Fruit fly (Drosophila melanogaster) whole organism, embryonic: Measurements from ENCODE around the gene CG7627.

Experiments used
- Atf-2 ChIP-seq: fragments of 200-800 bp; sonication (Bioruptor generic); optimal IDR thresholded peaks from 2 replicates; lab custom pipeline; 2016; ENCODE audit warnings: missing biosample characterization, missing genetic modification characterization
- CG10147 ChIP-seq: fragments of 200-800 bp; sonication (Bioruptor generic); optimal IDR thresholded peaks from 2 replicates; lab custom pipeline; 2019; ENCODE audit warnings: missing biosample characterization, mild to moderate bottlenecking, missing genetic modification characterization, moderate library complexity
- CG10209 ChIP-seq: fragments of 200-800 bp; sonication (Bioruptor generic); optimal IDR thresholded peaks from 3 replicates; lab custom pipeline; 2017; ENCODE audit warnings: missing biosample characterization, mild to moderate bottlenecking, missing genetic modification characterization, missing genetic modification reagents
- CG10267 ChIP-seq: fragments of 200-800 bp; sonication (Bioruptor generic); optimal IDR thresholded peaks from 2 replicates; lab custom pipeline; 2018; ENCODE audit warnings: missing biosample characterization, mild to moderate bottlenecking, missing genetic modification characterization, moderate library complexity
- CG11398 ChIP-seq: fragments of 200-800 bp; sonication (Bioruptor generic); optimal IDR thresholded peaks from 2 replicates; lab custom pipeline; 2016; ENCODE audit warnings: missing biosample characterization, missing genetic modification characterization
- CG11504 ChIP-seq: fragments of 200-800 bp; sonication (Bioruptor generic); optimal IDR thresholded peaks from 3 replicates; lab custom pipeline; 2019; ENCODE audit warnings: missing biosample characterization, mild to moderate bottlenecking, missing genetic modification characterization, moderate library complexity
- CG11723 ChIP-seq: fragments of 200-800 bp; sonication (Bioruptor generic); optimal IDR thresholded peaks from 2 replicates; lab custom pipeline; 2017; ENCODE audit warnings: missing biosample characterization, mild to moderate bottlenecking, missing genetic modification characterization
- CG14014 ChIP-seq: fragments of 200-800 bp; sonication (Bioruptor generic); IDR thresholded peaks from 2 replicates; pipeline ENCODE4 v1.3.6; 2022; ENCODE audit warnings: missing biosample characterization, missing genetic modification characterization
- CG17361 ChIP-seq: fragments of 200-800 bp; sonication (Bioruptor generic); IDR thresholded peaks from 3 replicates; pipeline ENCODE4 v1.3.6; 2022; ENCODE audit warnings: missing biosample characterization, missing genetic modification characterization
- CG18764 ChIP-seq: fragments of 200-800 bp; sonication (Bioruptor generic); optimal IDR thresholded peaks from 3 replicates; lab custom pipeline; 2016; ENCODE audit warnings: missing biosample characterization, missing genetic modification characterization
- CG2116 ChIP-seq: fragments of 200-800 bp; sonication (Bioruptor generic); optimal IDR thresholded peaks from 3 replicates; lab custom pipeline; 2018; ENCODE audit warnings: missing biosample characterization, mild to moderate bottlenecking, missing genetic modification characterization
- CG3065 ChIP-seq: fragments of 200-800 bp; sonication (Bioruptor generic); optimal IDR thresholded peaks from 2 replicates; lab custom pipeline; 2016; ENCODE audit warnings: missing biosample characterization, missing genetic modification characterization
- CG3281 ChIP-seq: fragments of 200-800 bp; sonication (Bioruptor generic); optimal IDR thresholded peaks from 3 replicates; lab custom pipeline; 2017; ENCODE audit warnings: missing biosample characterization, mild to moderate bottlenecking, missing genetic modification characterization
- CG3847 ChIP-seq: fragments of 200-800 bp; sonication (Bioruptor generic); IDR thresholded peaks from 2 replicates; pipeline ENCODE4 v1.3.6; 2022; ENCODE audit warnings: missing biosample characterization, missing genetic modification characterization
- CG4328 ChIP-seq: fragments of 200-800 bp; sonication (Bioruptor generic); optimal IDR thresholded peaks from 3 replicates; lab custom pipeline; 2017; ENCODE audit warnings: missing biosample characterization, missing genetic modification reagents, missing genetic modification characterization
- CG5245 ChIP-seq: fragments of 200-800 bp; sonication (Bioruptor generic); optimal IDR thresholded peaks from 3 replicates; lab custom pipeline; 2016; ENCODE audit warnings: missing biosample characterization, missing genetic modification characterization
- CG6689 ChIP-seq: fragments of 200-800 bp; sonication (Bioruptor generic); IDR thresholded peaks from 2 replicates; pipeline ENCODE4 v1.3.6; 2022; ENCODE audit warnings: missing biosample characterization, missing genetic modification characterization
- CG6813 ChIP-seq: fragments of 200-800 bp; sonication (Bioruptor generic); optimal IDR thresholded peaks from 2 replicates; lab custom pipeline; 2017; ENCODE audit warnings: missing biosample characterization, missing genetic modification characterization, mild to moderate bottlenecking, moderate library complexity, missing genetic modification reagents
- CG7963 ChIP-seq: fragments of 200-800 bp; sonication (Bioruptor generic); IDR thresholded peaks from 3 replicates; pipeline ENCODE4 v1.3.6; 2022; ENCODE audit warnings: missing biosample characterization, missing genetic modification characterization; ENCODE audit not compliant: partially characterized antibody
- CG8765 ChIP-seq: fragments of 200-800 bp; sonication (Bioruptor generic); IDR thresholded peaks from 2 replicates; pipeline ENCODE4 v1.3.6; 2022; ENCODE audit warnings: missing biosample characterization, missing genetic modification characterization
- CG9817 ChIP-seq: fragments of 200-800 bp; sonication (Bioruptor generic); optimal IDR thresholded peaks from 2 replicates; lab custom pipeline; 2018; ENCODE audit warnings: missing biosample characterization, mild to moderate bottlenecking, missing genetic modification characterization, moderate library complexity
- Drgx ChIP-seq: fragments of 200-800 bp; sonication (Bioruptor generic); IDR thresholded peaks from 2 replicates; pipeline ENCODE4 v1.3.6; 2022; ENCODE audit warnings: missing biosample characterization, missing genetic modification characterization
- Fer3 ChIP-seq: fragments of 200-800 bp; sonication (Bioruptor generic); optimal IDR thresholded peaks from 2 replicates; lab custom pipeline; 2018; ENCODE audit warnings: missing biosample characterization, mild to moderate bottlenecking, missing genetic modification characterization, moderate library complexity
- H15 ChIP-seq: fragments of 200-800 bp; sonication (Bioruptor generic); IDR thresholded peaks from 3 replicates; pipeline ENCODE4 v1.3.6; 2022; ENCODE audit warnings: missing biosample characterization, missing genetic modification characterization
- HHEX ChIP-seq: fragments of 200-800 bp; sonication (Bioruptor generic); optimal IDR thresholded peaks from 3 replicates; lab custom pipeline; 2017; ENCODE audit warnings: missing biosample characterization, mild to moderate bottlenecking, missing genetic modification characterization, missing genetic modification reagents
- HLH54F ChIP-seq: fragments of 200-800 bp; sonication (Bioruptor generic); optimal IDR thresholded peaks from 3 replicates; lab custom pipeline; 2016; ENCODE audit warnings: missing biosample characterization, missing genetic modification characterization
- Lpt ChIP-seq: fragments of >200 bp; optimal IDR thresholded peaks from 2 replicates; lab custom pipeline; 2018; ENCODE audit warnings: missing biosample characterization, missing genetic modification characterization
- NC2α ChIP-seq: fragments of 200-800 bp; sonication (Bioruptor generic); optimal IDR thresholded peaks from 2 replicates; lab custom pipeline; 2016; ENCODE audit warnings: missing biosample characterization, missing genetic modification characterization
- Nf-YA ChIP-seq: fragments of 200-800 bp; sonication (Bioruptor generic); IDR thresholded peaks from 2 replicates; pipeline ENCODE4 v1.3.6; 2022; ENCODE audit warnings: missing biosample characterization, missing genetic modification characterization
- Sox102F ChIP-seq: fragments of 200-800 bp; sonication (Bioruptor generic); optimal IDR thresholded peaks from 2 replicates; lab custom pipeline; 2018; ENCODE audit warnings: missing biosample characterization, mild to moderate bottlenecking, missing genetic modification characterization, moderate library complexity
- Sry-δ ChIP-seq: fragments of 200-800 bp; sonication (Bioruptor generic); optimal IDR thresholded peaks from 2 replicates; lab custom pipeline; 2016; ENCODE audit warnings: missing biosample characterization, missing genetic modification characterization
- Ssrp ChIP-seq: fragments of 200-800 bp; sonication (Bioruptor generic); optimal IDR thresholded peaks from 2 replicates; lab custom pipeline; 2018; ENCODE audit warnings: missing biosample characterization, mild to moderate bottlenecking, missing genetic modification characterization, moderate library complexity
- Stat92E ChIP-seq, 3 experiments: fragments of >200 bp in 2 of 3; fragments of 200-800 bp in 1 of 3; sonication (Bioruptor generic) in 1 of 3; optimal IDR thresholded peaks; 2 replicates each; lab custom pipeline; 2017 to 2019; ENCODE audit warnings: missing biosample characterization in 3 of 3, missing genetic modification characterization in 3 of 3, mild to moderate bottlenecking in 1 of 3, moderate library complexity in 1 of 3
- Vsx1 ChIP-seq: fragments of 200-800 bp; sonication (Bioruptor generic); optimal IDR thresholded peaks from 2 replicates; lab custom pipeline; 2017; ENCODE audit warnings: missing biosample characterization, mild to moderate bottlenecking, missing genetic modification characterization, missing genetic modification reagents
- caup ChIP-seq: fragments of 200-800 bp; sonication (Bioruptor generic); optimal IDR thresholded peaks from 3 replicates; lab custom pipeline; 2017; ENCODE audit warnings: missing biosample characterization, mild to moderate bottlenecking, missing genetic modification characterization, moderate library complexity; ENCODE audit not compliant: severe bottlenecking
- dan ChIP-seq: fragments of 200-800 bp; sonication (Bioruptor generic); IDR thresholded peaks from 2 replicates; pipeline ENCODE4 v1.3.6; 2022; ENCODE audit warnings: missing biosample characterization, missing genetic modification characterization
- disco-r ChIP-seq: fragments of 200-800 bp; sonication (Bioruptor generic); optimal IDR thresholded peaks from 2 replicates; lab custom pipeline; 2016; ENCODE audit warnings: missing biosample characterization, missing genetic modification characterization
- dpn ChIP-seq, 2 experiments: fragments of 200-800 bp; sonication (Bioruptor generic); optimal IDR thresholded peaks; 3 replicates each; lab custom pipeline; 2016; ENCODE audit warnings: missing biosample characterization in 2 of 2, missing genetic modification characterization in 2 of 2
- exex ChIP-seq: fragments of 200-800 bp; sonication (Bioruptor generic); optimal IDR thresholded peaks from 4 replicates; lab custom pipeline; 2018; ENCODE audit warnings: missing biosample characterization, mild to moderate bottlenecking, missing genetic modification characterization, moderate library complexity
- gcm2 ChIP-seq: fragments of 200-800 bp; sonication (Bioruptor generic); optimal IDR thresholded peaks from 2 replicates; lab custom pipeline; 2016; ENCODE audit warnings: missing biosample characterization, missing genetic modification characterization
- kah ChIP-seq: fragments of 200-800 bp; sonication (Bioruptor generic); optimal IDR thresholded peaks from 2 replicates; lab custom pipeline; 2018; ENCODE audit warnings: missing biosample characterization, mild to moderate bottlenecking, missing genetic modification characterization
- kay ChIP-seq: fragments of 200-800 bp; sonication (Bioruptor generic); optimal IDR thresholded peaks from 2 replicates; lab custom pipeline; 2016; ENCODE audit warnings: missing biosample characterization, missing genetic modification characterization
- mirr ChIP-seq: fragments of 200-800 bp; sonication (Bioruptor generic); optimal IDR thresholded peaks from 3 replicates; lab custom pipeline; 2018; ENCODE audit warnings: missing biosample characterization, mild to moderate bottlenecking, missing genetic modification characterization
- pros ChIP-seq: fragments of 200-800 bp; sonication (Bioruptor generic); optimal IDR thresholded peaks from 3 replicates; lab custom pipeline; 2019; ENCODE audit warnings: missing biosample characterization, mild to moderate bottlenecking, missing genetic modification characterization, moderate library complexity
- sisA ChIP-seq: fragments of 200-800 bp; sonication (Bioruptor generic); IDR thresholded peaks from 2 replicates; pipeline ENCODE4 v1.3.6; 2022; ENCODE audit warnings: missing biosample characterization, missing genetic modification characterization
- so ChIP-seq: fragments of 200-800 bp; sonication (Bioruptor generic); IDR thresholded peaks from 3 replicates; pipeline ENCODE4 v1.3.6; 2022; ENCODE audit warnings: missing biosample characterization, missing genetic modification characterization
- sug ChIP-seq: fragments of 200-800 bp; optimal IDR thresholded peaks from 2 replicates; lab custom pipeline; 2019; ENCODE audit warnings: missing biosample characterization, mild to moderate bottlenecking, missing genetic modification characterization, moderate library complexity
- zf30C ChIP-seq: fragments of 200-800 bp; sonication (Bioruptor generic); optimal IDR thresholded peaks from 3 replicates; lab custom pipeline; 2018; ENCODE audit warnings: missing biosample characterization, mild to moderate bottlenecking, missing genetic modification characterization

The CG7627 gene

dm6 chr2L:8365701-8366643, 3.7 kb upstream of the CG7627 start, which contains the start of gene Pp2A-29B (continued):
- TF ChIP-seq CG10267 (tag; lab: Kevin White, UChicago) (peak; percentile 62), Stat92E (GFP tag; optimal IDR thresholded peaks at IDR 0.05; lab: Kevin White, UChicago) (peak in 1 of 3 experiments; percentile 14), CG10209 (GFP tag; lab: Kevin White, UChicago) (no peak), exex (tag; lab: Kevin White, UChicago) (peak; percentile 35), CG3065 (GFP tag; lab: Kevin White, UChicago) (no peak), CG17361 (peak; percentile 67; the same call in 2 of the 3 replicates), disco-r (no peak), dpn (GFP tag; optimal IDR thresholded peaks at IDR 0.05; lab: Kevin White, UChicago) (peak in 1 of 2 experiments; percentile 17), H15 (GFP tag; lab: Robert Waterston, UW) (no peak), Sry-δ (peak; percentile 92), CG11723 (GFP tag; lab: Kevin White, UChicago) (no peak), CG11504 (peak; percentile 56), CG7963 (GFP tag; lab: Robert Waterston, UW) (peak; percentile 95), Lpt (GFP tag; lab: Kevin White, UChicago) (no peak), kay (GFP tag; lab: Kevin White, UChicago) (no peak), CG2116 (GFP tag; lab: Kevin White, UChicago) (peak; percentile 91), CG6689 (GFP tag; lab: Robert Waterston, UW) (no peak), kah (GFP tag; lab: Kevin White, UChicago) (no peak), caup (GFP tag; lab: Kevin White, UChicago) (no peak), pros (GFP tag; lab: Kevin White, UChicago) (no peak), CG4328 (peak; percentile 7), zf30C (GFP tag; lab: Kevin White, UChicago) (peak; percentile 10), Ssrp (no peak), Vsx1 (GFP tag; lab: Kevin White, UChicago) (peak; percentile 64), CG10147 (GFP tag; lab: Kevin White, UChicago) (no peak), CG18764 (GFP tag; lab: Kevin White, UChicago) (no peak), gcm2 (GFP tag; lab: Kevin White, UChicago) (no peak), CG8765 (GFP tag; lab: Robert Waterston, UW) (no peak), Nf-YA (GFP tag; lab: Robert Waterston, UW) (no peak), Drgx (GFP tag; lab: Robert Waterston, UW) (no peak), sug (tag; lab: Kevin White, UChicago) (peak; percentile 59), mirr (GFP tag; lab: Kevin White, UChicago) (no peak), CG3847 (GFP tag; lab: Robert Waterston, UW) (peak; percentile 51; the same call in 1 of the 2 replicates), CG6813 (no peak), Atf-2 (GFP tag; lab: Kevin White, UChicago) (no peak), Fer3 (tag; lab: Kevin White, UChicago) (no peak), HHEX (no peak), CG11398 (GFP tag; lab: Kevin White, UChicago) (no peak), so (no peak), CG3281 (GFP tag; lab: Kevin White, UChicago) (no peak), Sox102F (no peak), HLH54F (GFP tag; lab: Kevin White, UChicago) (no peak), dan (GFP tag; lab: Robert Waterston, UW) (no peak), CG9817 (tag; lab: Kevin White, UChicago) (peak; percentile 17), CG5245 (GFP tag; lab: Kevin White, UChicago) (no peak), NC2α (GFP tag; lab: Kevin White, UChicago) (no peak), sisA (no peak), CG14014 (GFP tag; lab: Robert Waterston, UW) (no peak)
